Fruit fly (Drosophila melanogaster) whole organism, embryonic: ENCODE results near the gene CG43338.

Experiments
- CG10565 ChIP-seq: fragments of 200-800 bp; sonication (Bioruptor generic); optimal IDR thresholded peaks from 3 replicates; lab custom pipeline; 2016; ENCODE audit warnings: missing biosample characterization, mild to moderate bottlenecking, missing genetic modification characterization
- CG11696 ChIP-seq: fragments of 200-800 bp; sonication (Bioruptor generic); IDR thresholded peaks from 2 replicates; pipeline ENCODE4 v1.3.6; 2022; ENCODE audit warnings: missing biosample characterization, missing genetic modification characterization
- CG12391 ChIP-seq: fragments of 200-800 bp; sonication (Bioruptor generic); optimal IDR thresholded peaks from 3 replicates; lab custom pipeline; 2018; ENCODE audit warnings: missing biosample characterization, mild to moderate bottlenecking, missing genetic modification characterization, moderate library complexity
- CG14965 ChIP-seq: fragments of 200-800 bp; sonication (Bioruptor generic); optimal IDR thresholded peaks from 2 replicates; lab custom pipeline; 2016; ENCODE audit warnings: missing biosample characterization, missing genetic modification characterization, borderline replicate concordance
- CG15011 ChIP-seq: fragments of 200-800 bp; sonication (Bioruptor generic); optimal IDR thresholded peaks from 3 replicates; lab custom pipeline; 2018; ENCODE audit warnings: missing biosample characterization, mild to moderate bottlenecking, missing genetic modification characterization
- CG15269 ChIP-seq: fragments of 200-800 bp; sonication (Bioruptor generic); optimal IDR thresholded peaks from 2 replicates; lab custom pipeline; 2018; ENCODE audit warnings: missing biosample characterization, mild to moderate bottlenecking, missing genetic modification characterization, moderate library complexity
- CG16815 ChIP-seq: fragments of 200-800 bp; sonication (Bioruptor generic); optimal IDR thresholded peaks from 3 replicates; lab custom pipeline; 2017; ENCODE audit warnings: missing biosample characterization, mild to moderate bottlenecking, missing genetic modification characterization
- CG17802 ChIP-seq: fragments of 200-800 bp; sonication (Bioruptor generic); optimal IDR thresholded peaks from 2 replicates; lab custom pipeline; 2018; ENCODE audit warnings: missing biosample characterization, mild to moderate bottlenecking, missing genetic modification characterization, moderate library complexity
- CG18619 ChIP-seq: fragments of 200-800 bp; sonication (Bioruptor generic); optimal IDR thresholded peaks from 3 replicates; lab custom pipeline; 2017; ENCODE audit warnings: missing biosample characterization, mild to moderate bottlenecking, missing genetic modification characterization
- CG33557 ChIP-seq: fragments of 200-800 bp; sonication (Bioruptor generic); optimal IDR thresholded peaks from 2 replicates; lab custom pipeline; 2019; ENCODE audit warnings: missing biosample characterization, mild to moderate bottlenecking, missing genetic modification characterization, moderate library complexity
- CG34224 ChIP-seq: fragments of 200-800 bp; sonication (Bioruptor generic); IDR thresholded peaks from 3 replicates; pipeline ENCODE4 v1.3.6; 2022; ENCODE audit warnings: missing biosample characterization, missing genetic modification characterization; ENCODE audit not compliant: partially characterized antibody
- CG42726 ChIP-seq: fragments of 200-800 bp; sonication (Bioruptor generic); IDR thresholded peaks from 2 replicates; pipeline ENCODE4 v1.3.6; 2022; ENCODE audit warnings: missing biosample characterization, missing genetic modification characterization; ENCODE audit not compliant: partially characterized antibody
- CG4404 ChIP-seq: fragments of 200-800 bp; sonication (Bioruptor generic); IDR thresholded peaks from 2 replicates; pipeline ENCODE4 v1.3.6; 2022; ENCODE audit warnings: missing biosample characterization, missing genetic modification characterization
- CG4424 ChIP-seq: fragments of 200-800 bp; sonication (Bioruptor generic); optimal IDR thresholded peaks from 3 replicates; lab custom pipeline; 2016; ENCODE audit warnings: missing biosample characterization, missing genetic modification characterization
- CG9609 ChIP-seq: fragments of 200-800 bp; sonication (Bioruptor generic); optimal IDR thresholded peaks from 3 replicates; lab custom pipeline; 2016; ENCODE audit warnings: missing biosample characterization, missing genetic modification characterization
- CG9727 ChIP-seq: fragments of 200-800 bp; sonication (Bioruptor generic); optimal IDR thresholded peaks from 3 replicates; lab custom pipeline; 2017; ENCODE audit warnings: missing biosample characterization, mild to moderate bottlenecking, missing genetic modification characterization
- CG9797 ChIP-seq: fragments of 200-800 bp; sonication (Bioruptor generic); optimal IDR thresholded peaks from 3 replicates; lab custom pipeline; 2018; ENCODE audit warnings: missing biosample characterization, mild to moderate bottlenecking, missing genetic modification characterization
- Drgx ChIP-seq: fragments of 200-800 bp; sonication (Bioruptor generic); IDR thresholded peaks from 2 replicates; pipeline ENCODE4 v1.3.6; 2022; ENCODE audit warnings: missing biosample characterization, missing genetic modification characterization
- HLH3B ChIP-seq: fragments of 200-800 bp; sonication (Bioruptor generic); IDR thresholded peaks from 2 replicates; pipeline ENCODE4 v1.3.6; 2022; ENCODE audit warnings: missing biosample characterization, missing genetic modification characterization
- HmgD ChIP-seq: fragments of 200-800 bp; sonication (Bioruptor generic); optimal IDR thresholded peaks from 3 replicates; lab custom pipeline; 2016; ENCODE audit warnings: missing biosample characterization, missing genetic modification characterization
- Hr51 ChIP-seq, 2 experiments: fragments of 200-800 bp; sonication (Bioruptor generic); optimal IDR thresholded peaks; 2 replicates in 1 of 2; 3 replicates in 1 of 2; lab custom pipeline; 2016 to 2018; ENCODE audit warnings: missing biosample characterization in 2 of 2, missing genetic modification characterization in 2 of 2, mild to moderate bottlenecking in 1 of 2, moderate library complexity in 1 of 2
- Kr ChIP-seq: fragments of 200-800 bp; sonication (Bioruptor generic); optimal IDR thresholded peaks from 2 replicates; lab custom pipeline; 2017; ENCODE audit warnings: missing biosample characterization, mild to moderate bottlenecking, missing genetic modification characterization
- Lim3 ChIP-seq: fragments of 200-800 bp; sonication (Bioruptor generic); IDR thresholded peaks from 2 replicates; pipeline ENCODE4 v1.3.6; 2022; ENCODE audit warnings: missing biosample characterization, missing genetic modification characterization
- Max ChIP-seq: fragments of 200-800 bp; sonication (Bioruptor generic); optimal IDR thresholded peaks from 2 replicates; lab custom pipeline; 2016; ENCODE audit warnings: missing biosample characterization, mild to moderate bottlenecking, missing genetic modification characterization
- Med ChIP-seq: fragments of 200-800 bp; sonication (Bioruptor generic); peaks from one replicate; lab custom pipeline; 2016; ENCODE audit warnings: missing biosample characterization, missing genetic modification characterization, mild to moderate bottlenecking, inconsistent platforms, moderate library complexity
- NFAT ChIP-seq: fragments of 200-800 bp; sonication (Bioruptor generic); IDR thresholded peaks from 2 replicates; pipeline ENCODE4 v1.3.6; 2022; ENCODE audit warnings: missing biosample characterization, missing genetic modification characterization
- Sox102F ChIP-seq: fragments of 200-800 bp; sonication (Bioruptor generic); optimal IDR thresholded peaks from 2 replicates; lab custom pipeline; 2018; ENCODE audit warnings: missing biosample characterization, mild to moderate bottlenecking, missing genetic modification characterization, moderate library complexity
- Ssrp ChIP-seq: fragments of 200-800 bp; sonication (Bioruptor generic); optimal IDR thresholded peaks from 2 replicates; lab custom pipeline; 2018; ENCODE audit warnings: missing biosample characterization, mild to moderate bottlenecking, missing genetic modification characterization, moderate library complexity
- Trl ChIP-seq, 3 experiments: fragments of >200 bp in 2 of 3; fragments of 200-800 bp in 1 of 3; sonication (Bioruptor generic) in 1 of 3; optimal IDR thresholded peaks; 2 replicates in 1 of 3; 3 replicates in 2 of 3; lab custom pipeline; 2016 to 2017; ENCODE audit warnings: missing biosample characterization in 1 of 3, missing genetic modification characterization in 1 of 3
- ac ChIP-seq: fragments of 200-800 bp; sonication (Bioruptor generic); optimal IDR thresholded peaks from 3 replicates; lab custom pipeline; 2017; ENCODE audit warnings: missing biosample characterization, mild to moderate bottlenecking, missing genetic modification characterization
- al ChIP-seq: fragments of 200-800 bp; sonication (Bioruptor generic); IDR thresholded peaks from 2 replicates; pipeline ENCODE4 v1.3.6; 2022; ENCODE audit warnings: missing biosample characterization, missing genetic modification characterization
- ara ChIP-seq: fragments of 200-800 bp; sonication (Bioruptor generic); IDR thresholded peaks from 2 replicates; pipeline ENCODE4 v1.3.6; 2022; ENCODE audit warnings: missing biosample characterization, missing genetic modification characterization
- btn ChIP-seq: fragments of 200-800 bp; sonication (Bioruptor generic); optimal IDR thresholded peaks from 2 replicates; lab custom pipeline; 2016; ENCODE audit warnings: missing biosample characterization, missing genetic modification characterization
- crol ChIP-seq: fragments of 200-800 bp; sonication (Bioruptor generic); IDR thresholded peaks from 2 replicates; pipeline ENCODE4 v1.3.6; 2022; ENCODE audit warnings: missing biosample characterization, missing genetic modification characterization
- en ChIP-seq: fragments of 200-800 bp; sonication (Bioruptor generic); optimal IDR thresholded peaks from 2 replicates; lab custom pipeline; 2016; ENCODE audit warnings: missing biosample characterization, missing genetic modification characterization
- eve ChIP-seq, 2 experiments: fragments of >200 bp; optimal IDR thresholded peaks; 2 replicates each; lab custom pipeline; 2017; ENCODE audit warnings: missing biosample characterization in 2 of 2, missing genetic modification characterization in 2 of 2
- gcm ChIP-seq: fragments of 200-800 bp; sonication (Bioruptor generic); optimal IDR thresholded peaks from 2 replicates; lab custom pipeline; 2019; ENCODE audit warnings: missing biosample characterization, mild to moderate bottlenecking, missing genetic modification characterization, moderate library complexity
- gcm2 ChIP-seq: fragments of 200-800 bp; sonication (Bioruptor generic); optimal IDR thresholded peaks from 2 replicates; lab custom pipeline; 2016; ENCODE audit warnings: missing biosample characterization, missing genetic modification characterization
- hb ChIP-seq: fragments of 200-800 bp; sonication (Bioruptor generic); IDR thresholded peaks from 3 replicates; pipeline ENCODE4 v1.3.6; 2022; ENCODE audit warnings: missing biosample characterization, missing genetic modification characterization; ENCODE audit not compliant: partially characterized antibody
- hth ChIP-seq: fragments of >200 bp; optimal IDR thresholded peaks from 2 replicates; lab custom pipeline; 2017; ENCODE audit warnings: inconsistent platforms
- kay ChIP-seq: fragments of 200-800 bp; sonication (Bioruptor generic); optimal IDR thresholded peaks from 2 replicates; lab custom pipeline; 2016; ENCODE audit warnings: missing biosample characterization, missing genetic modification characterization
- nmo ChIP-seq: fragments of 200-800 bp; sonication (Bioruptor generic); optimal IDR thresholded peaks from 2 replicates; lab custom pipeline; 2018; ENCODE audit warnings: missing biosample characterization, mild to moderate bottlenecking, missing genetic modification characterization, moderate library complexity
- row ChIP-seq: fragments of 200-800 bp; sonication (Bioruptor generic); IDR thresholded peaks from 3 replicates; pipeline ENCODE4 v1.3.6; 2022; ENCODE audit warnings: missing biosample characterization, missing genetic modification characterization
- scrt ChIP-seq: fragments of 200-800 bp; sonication (Bioruptor generic); optimal IDR thresholded peaks from 2 replicates; lab custom pipeline; 2018; ENCODE audit warnings: missing biosample characterization, mild to moderate bottlenecking, missing genetic modification characterization, moderate library complexity
- sob ChIP-seq: fragments of 200-800 bp; sonication (Bioruptor generic); IDR thresholded peaks from 2 replicates; pipeline ENCODE4 v1.3.6; 2022; ENCODE audit warnings: missing biosample characterization, missing genetic modification characterization
- ssp ChIP-seq: fragments of 200-800 bp; sonication (Bioruptor generic); IDR thresholded peaks from 2 replicates; pipeline ENCODE4 v1.3.6; 2022; ENCODE audit warnings: missing biosample characterization, missing genetic modification characterization
- unc-4 ChIP-seq: fragments of 200-800 bp; sonication (Bioruptor generic); IDR thresholded peaks from 2 replicates; pipeline ENCODE4 v1.3.6; 2022; ENCODE audit warnings: missing biosample characterization, missing genetic modification characterization; ENCODE audit not compliant: partially characterized antibody
- yki ChIP-seq: fragments of >200 bp; optimal IDR thresholded peaks from 3 replicates; lab custom pipeline; 2018

The CG43338 gene

dm6 chr2L:18676948-18677820 lies 6.1 kb upstream of the CG43338 start, which contains the start of the genes Mst36Fa and CG31751 (continued):
- TF ChIP-seq nmo (GFP tag; lab: Kevin White, UChicago) (peak; percentile 30), sob (GFP tag; lab: Robert Waterston, UW) (peak; percentile 79), Sox102F (peak; percentile 67), NFAT (no peak; the same call in 1 of the 2 replicates), HmgD (GFP tag; lab: Kevin White, UChicago) (peak; percentile 83), hb (GFP tag; lab: Robert Waterston, UW) (no peak), al (GFP tag; lab: Robert Waterston, UW) (no peak), CG14965 (peak; percentile 67), Med (GFP tag; lab: Kevin White, UChicago) (peak; percentile 94), Drgx (GFP tag; lab: Robert Waterston, UW) (no peak), gcm (peak; percentile 61), CG12391 (tag; lab: Kevin White, UChicago) (peak; percentile 44), Hr51 (GFP tag; optimal IDR thresholded peaks at IDR 0.05; lab: Kevin White, UChicago) (peak; percentile 43 to 75), eve (GFP tag; optimal IDR thresholded peaks at IDR 0.05; lab: Kevin White, UChicago) (no peak), Trl (optimal IDR thresholded peaks at IDR 0.05; lab: Kevin White, UChicago) (no peak), Trl (GFP tag; optimal IDR thresholded peaks at IDR 0.05; lab: Kevin White, UChicago) (peak; percentile 85), ssp (0 out of 2 replicates have a peak, but pooled peaks have one; percentile 29), CG16815 (GFP tag; lab: Kevin White, UChicago) (no peak), kay (GFP tag; lab: Kevin White, UChicago) (peak; percentile 28), Max (GFP tag; lab: Kevin White, UChicago) (peak; percentile 57), btn (GFP tag; lab: Kevin White, UChicago) (peak; percentile 68), crol (GFP tag; lab: Robert Waterston, UW) (no peak), CG4404 (GFP tag; lab: Robert Waterston, UW) (no peak), CG9797 (peak; percentile 33), unc-4 (GFP tag; lab: Robert Waterston, UW) (no peak), CG17802 (tag; lab: Kevin White, UChicago) (peak; percentile 29), CG15269 (peak; percentile 81), scrt (GFP tag; lab: Kevin White, UChicago) (peak; percentile 71), hth (lab: Kevin White, UChicago) (no peak), row (GFP tag; lab: Robert Waterston, UW) (peak; percentile 42; the same call in 1 of the 3 replicates), en (GFP tag; lab: Kevin White, UChicago) (peak; percentile 45), CG15011 (peak; percentile 79), CG18619 (GFP tag; lab: Kevin White, UChicago) (peak; percentile 85), CG33557 (GFP tag; lab: Kevin White, UChicago) (peak; percentile 36), CG42726 (no peak), yki (lab: Kevin White, UChicago) (no peak), CG10565 (GFP tag; lab: Kevin White, UChicago) (no peak), Kr (GFP tag; lab: Kevin White, UChicago) (no peak), Ssrp (peak; percentile 9), ara (GFP tag; lab: Robert Waterston, UW) (peak; percentile 19; the same call in 1 of the 2 replicates), HLH3B (GFP tag; lab: Robert Waterston, UW) (peak; percentile 71; the same call in 1 of the 2 replicates), Lim3 (no peak), gcm2 (GFP tag; lab: Kevin White, UChicago) (peak; percentile 47), CG9727 (GFP tag; lab: Kevin White, UChicago) (peak; percentile 77), CG11696 (GFP tag; lab: Robert Waterston, UW) (peak; percentile 55; the same call in 1 of the 2 replicates), CG34224 (GFP tag; lab: Robert Waterston, UW) (peak; percentile 34; the same call in 2 of the 3 replicates), ac (GFP tag; lab: Kevin White, UChicago) (no peak), CG9609 (GFP tag; lab: Kevin White, UChicago) (peak; percentile 71), CG4424 (peak; percentile 53)
